Fruit fly (Drosophila melanogaster) whole organism, embryonic: Measurements from ENCODE around the gene Cpr76Bc.

Experiments
- ATbp ChIP-seq: fragments of 200-800 bp; sonication (Bioruptor generic); optimal IDR thresholded peaks from 2 replicates; lab custom pipeline; 2017; ENCODE audit warnings: missing biosample characterization, mild to moderate bottlenecking, missing genetic modification characterization, missing genetic modification reagents
- CG10209 ChIP-seq: fragments of 200-800 bp; sonication (Bioruptor generic); optimal IDR thresholded peaks from 3 replicates; lab custom pipeline; 2017; ENCODE audit warnings: missing biosample characterization, mild to moderate bottlenecking, missing genetic modification characterization, missing genetic modification reagents
- CG10321 ChIP-seq: fragments of 200-800 bp; sonication (Bioruptor generic); IDR thresholded peaks from 2 replicates; pipeline ENCODE4 v1.3.6; 2022; ENCODE audit warnings: missing biosample characterization, missing genetic modification characterization
- CG11247 ChIP-seq: fragments of 200-800 bp; sonication (Bioruptor generic); IDR thresholded peaks from 2 replicates; pipeline ENCODE4 v1.3.6; 2022; ENCODE audit warnings: missing biosample characterization, missing genetic modification characterization
- CG11504 ChIP-seq: fragments of 200-800 bp; sonication (Bioruptor generic); optimal IDR thresholded peaks from 3 replicates; lab custom pipeline; 2019; ENCODE audit warnings: missing biosample characterization, mild to moderate bottlenecking, missing genetic modification characterization, moderate library complexity
- CG12071 ChIP-seq: fragments of 200-800 bp; sonication (Bioruptor generic); optimal IDR thresholded peaks from 3 replicates; lab custom pipeline; 2018; ENCODE audit warnings: missing biosample characterization, mild to moderate bottlenecking, missing genetic modification characterization
- CG12769 ChIP-seq: fragments of 200-800 bp; sonication (Bioruptor generic); optimal IDR thresholded peaks from 2 replicates; lab custom pipeline; 2019; ENCODE audit warnings: missing biosample characterization, mild to moderate bottlenecking, missing genetic modification characterization, moderate library complexity
- CG13123 ChIP-seq: fragments of 200-800 bp; sonication (Bioruptor generic); optimal IDR thresholded peaks from 2 replicates; lab custom pipeline; 2016; ENCODE audit warnings: missing biosample characterization, missing genetic modification characterization
- CG13296 ChIP-seq: fragments of 200-800 bp; sonication (Bioruptor generic); optimal IDR thresholded peaks from 3 replicates; lab custom pipeline; 2018; ENCODE audit warnings: missing biosample characterization, mild to moderate bottlenecking, missing genetic modification characterization
- CG13894 ChIP-seq: fragments of 200-800 bp; sonication (Bioruptor generic); optimal IDR thresholded peaks from 3 replicates; lab custom pipeline; 2018; ENCODE audit warnings: missing biosample characterization, mild to moderate bottlenecking, missing genetic modification characterization, moderate library complexity
- CG15269 ChIP-seq: fragments of 200-800 bp; sonication (Bioruptor generic); optimal IDR thresholded peaks from 2 replicates; lab custom pipeline; 2018; ENCODE audit warnings: missing biosample characterization, mild to moderate bottlenecking, missing genetic modification characterization, moderate library complexity
- CG15514 ChIP-seq: fragments of 200-800 bp; sonication (Bioruptor generic); optimal IDR thresholded peaks from 3 replicates; lab custom pipeline; 2017; ENCODE audit warnings: missing biosample characterization, missing genetic modification characterization, mild to moderate bottlenecking, moderate library complexity, missing genetic modification reagents
- CG17359 ChIP-seq: fragments of 200-800 bp; sonication (Bioruptor generic); optimal IDR thresholded peaks from 3 replicates; lab custom pipeline; 2018; ENCODE audit warnings: missing biosample characterization, mild to moderate bottlenecking, missing genetic modification characterization, moderate library complexity
- CG18599 ChIP-seq: fragments of 200-800 bp; sonication (Bioruptor generic); optimal IDR thresholded peaks from 3 replicates; lab custom pipeline; 2017; ENCODE audit warnings: missing biosample characterization, missing genetic modification characterization, mild to moderate bottlenecking, moderate library complexity, missing genetic modification reagents
- CG2678 ChIP-seq: fragments of 200-800 bp; sonication (Bioruptor generic); optimal IDR thresholded peaks from 3 replicates; lab custom pipeline; 2019; ENCODE audit warnings: missing biosample characterization, mild to moderate bottlenecking, missing genetic modification characterization, moderate library complexity
- CG32532 ChIP-seq: fragments of 200-800 bp; sonication (Bioruptor generic); IDR thresholded peaks from 2 replicates; pipeline ENCODE4 v1.3.6; 2022; ENCODE audit warnings: missing biosample characterization, missing genetic modification characterization
- CG3281 ChIP-seq: fragments of 200-800 bp; sonication (Bioruptor generic); optimal IDR thresholded peaks from 3 replicates; lab custom pipeline; 2017; ENCODE audit warnings: missing biosample characterization, mild to moderate bottlenecking, missing genetic modification characterization
- CG3838 ChIP-seq: fragments of 200-800 bp; sonication (Bioruptor generic); optimal IDR thresholded peaks from 3 replicates; lab custom pipeline; 2016; ENCODE audit warnings: missing biosample characterization, missing genetic modification characterization
- CG4282 ChIP-seq: fragments of 200-800 bp; sonication (Bioruptor generic); optimal IDR thresholded peaks from 2 replicates; lab custom pipeline; 2016; ENCODE audit warnings: missing biosample characterization, missing genetic modification characterization
- CG4854 ChIP-seq: fragments of 200-800 bp; sonication (Bioruptor generic); optimal IDR thresholded peaks from 2 replicates; lab custom pipeline; 2016; ENCODE audit warnings: missing biosample characterization, missing genetic modification characterization, inconsistent platforms
- CG6272 ChIP-seq: fragments of 200-800 bp; sonication (Bioruptor generic); IDR thresholded peaks from 2 replicates; pipeline ENCODE4 v1.3.6; 2022; ENCODE audit warnings: missing biosample characterization, missing genetic modification characterization
- CG6765 ChIP-seq: fragments of 200-800 bp; sonication (Bioruptor generic); optimal IDR thresholded peaks from 3 replicates; lab custom pipeline; 2017; ENCODE audit warnings: missing biosample characterization, mild to moderate bottlenecking, missing genetic modification characterization
- CG7963 ChIP-seq: fragments of 200-800 bp; sonication (Bioruptor generic); IDR thresholded peaks from 3 replicates; pipeline ENCODE4 v1.3.6; 2022; ENCODE audit warnings: missing biosample characterization, missing genetic modification characterization; ENCODE audit not compliant: partially characterized antibody
- CG8089 ChIP-seq: fragments of 200-800 bp; sonication (Bioruptor generic); optimal IDR thresholded peaks from 3 replicates; lab custom pipeline; 2016; ENCODE audit warnings: missing biosample characterization, missing genetic modification characterization
- CG8290 ChIP-seq, 3 experiments: fragments of 200-800 bp; sonication (Bioruptor generic); optimal IDR thresholded peaks; 2 replicates each; lab custom pipeline; 2016 to 2019; ENCODE audit warnings: missing biosample characterization in 3 of 3, missing genetic modification characterization in 3 of 3, mild to moderate bottlenecking in 2 of 3, moderate library complexity in 1 of 3
- Fer1 ChIP-seq: fragments of 200-800 bp; sonication (Bioruptor generic); optimal IDR thresholded peaks from 2 replicates; lab custom pipeline; 2017; ENCODE audit warnings: missing biosample characterization, mild to moderate bottlenecking, missing genetic modification characterization
- Fer2 ChIP-seq: fragments of 200-800 bp; sonication (Bioruptor generic); optimal IDR thresholded peaks from 2 replicates; lab custom pipeline; 2018; ENCODE audit warnings: missing biosample characterization, mild to moderate bottlenecking, missing genetic modification characterization, moderate library complexity
- HmgZ ChIP-seq: fragments of 200-800 bp; sonication (Bioruptor generic); optimal IDR thresholded peaks from 2 replicates; lab custom pipeline; 2018; ENCODE audit warnings: missing biosample characterization, mild to moderate bottlenecking, missing genetic modification characterization
- Hmr ChIP-seq: fragments of 200-800 bp; sonication (Bioruptor generic); optimal IDR thresholded peaks from 3 replicates; lab custom pipeline; 2017; ENCODE audit warnings: mild to moderate bottlenecking, missing biosample characterization, missing genetic modification reagents, missing genetic modification characterization
- Med ChIP-seq: fragments of 200-800 bp; sonication (Bioruptor generic); peaks from one replicate; lab custom pipeline; 2016; ENCODE audit warnings: missing biosample characterization, missing genetic modification characterization, mild to moderate bottlenecking, inconsistent platforms, moderate library complexity
- Meics ChIP-seq: fragments of 200-800 bp; sonication (Bioruptor generic); optimal IDR thresholded peaks from 2 replicates; lab custom pipeline; 2017; ENCODE audit warnings: missing biosample characterization, mild to moderate bottlenecking, missing genetic modification characterization
- Sry-β ChIP-seq: fragments of 200-800 bp; sonication (Bioruptor generic); optimal IDR thresholded peaks from 2 replicates; lab custom pipeline; 2018; ENCODE audit warnings: missing biosample characterization, mild to moderate bottlenecking, missing genetic modification characterization, moderate library complexity
- Taf1 ChIP-seq: fragments of 200-800 bp; sonication (Bioruptor generic); IDR thresholded peaks from 2 replicates; pipeline ENCODE4 v1.3.6; 2022; ENCODE audit warnings: missing biosample characterization, missing genetic modification characterization
- bsh ChIP-seq, 2 experiments: fragments of 200-800 bp; sonication (Bioruptor generic); optimal IDR thresholded peaks; 2 replicates each; lab custom pipeline; 2017 to 2018; ENCODE audit warnings: mild to moderate bottlenecking in 2 of 2, missing biosample characterization in 2 of 2, missing genetic modification characterization in 2 of 2, moderate library complexity in 1 of 2
- gsb ChIP-seq: fragments of 200-800 bp; sonication (Bioruptor generic); IDR thresholded peaks from 2 replicates; pipeline ENCODE4 v1.3.6; 2022; ENCODE audit warnings: missing biosample characterization, missing genetic modification characterization
- jing ChIP-seq: fragments of 200-800 bp; sonication (Bioruptor generic); optimal IDR thresholded peaks from 2 replicates; lab custom pipeline; 2018; ENCODE audit warnings: missing biosample characterization, mild to moderate bottlenecking, missing genetic modification characterization
- kni ChIP-seq: fragments of 200-800 bp; sonication (Bioruptor generic); optimal IDR thresholded peaks from 3 replicates; lab custom pipeline; 2017; ENCODE audit warnings: mild to moderate bottlenecking, missing biosample characterization, missing genetic modification reagents, missing genetic modification characterization
- mam ChIP-seq: fragments of 200-800 bp; sonication (Bioruptor generic); optimal IDR thresholded peaks from 3 replicates; lab custom pipeline; 2016; ENCODE audit warnings: missing biosample characterization, missing genetic modification characterization
- nom ChIP-seq: fragments of 200-800 bp; sonication (Bioruptor generic); optimal IDR thresholded peaks from 2 replicates; lab custom pipeline; 2017; ENCODE audit warnings: missing biosample characterization, missing genetic modification characterization, mild to moderate bottlenecking, moderate library complexity, missing genetic modification reagents
- odd ChIP-seq: fragments of 200-800 bp; sonication (Bioruptor generic); optimal IDR thresholded peaks from 2 replicates; lab custom pipeline; 2017; ENCODE audit warnings: missing biosample characterization, mild to moderate bottlenecking, missing genetic modification characterization
- prd ChIP-seq, 3 experiments: fragments of >200 bp in 2 of 3; fragments of 200-800 bp in 1 of 3; sonication (Bioruptor generic) in 1 of 3; optimal IDR thresholded peaks in 2 of 3; IDR thresholded peaks in 1 of 3; 2 replicates in 2 of 3; 3 replicates in 1 of 3; pipeline versions ENCODE4 v1.3.6 to Lab custom; 2017 to 2022; ENCODE audit warnings: missing biosample characterization in 1 of 3, missing genetic modification characterization in 1 of 3
- sd ChIP-seq: fragments of 200-800 bp; sonication (Bioruptor generic); optimal IDR thresholded peaks from 3 replicates; lab custom pipeline; 2018; ENCODE audit warnings: missing biosample characterization, mild to moderate bottlenecking, missing genetic modification characterization, moderate library complexity
- sob ChIP-seq: fragments of 200-800 bp; sonication (Bioruptor generic); IDR thresholded peaks from 2 replicates; pipeline ENCODE4 v1.3.6; 2022; ENCODE audit warnings: missing biosample characterization, missing genetic modification characterization
- tap ChIP-seq: fragments of 200-800 bp; optimal IDR thresholded peaks from 3 replicates; lab custom pipeline; 2019; ENCODE audit warnings: missing biosample characterization, mild to moderate bottlenecking, missing genetic modification characterization, moderate library complexity

Gene Cpr76Bc

dm6 chr3L:19499334-19499733, 21.4 kb upstream of the Cpr76Bc start:
- no peak for TF ChIP-seq sd
- TF ChIP-seq CG13296 (GFP tag; lab: Kevin White, UChicago): peak; percentile 7
- no peak for TF ChIP-seq jing
- peak; percentile 62 for TF ChIP-seq Med (GFP tag; lab: Kevin White, UChicago)
- peak; percentile 21 for TF ChIP-seq CG12769 (tag; lab: Kevin White, UChicago)
- TF ChIP-seq CG15269 (tag; lab: Kevin White, UChicago): peak; percentile 26
- TF ChIP-seq gsb: 0 out of 2 replicates have a peak, but pooled peaks have one; percentile 21
- TF ChIP-seq CG2678 (tag; lab: Kevin White, UChicago): peak; percentile 40
- no peak for TF ChIP-seq mam (GFP tag; lab: Kevin White, UChicago)
- peak; percentile 2 for TF ChIP-seq Fer1
- TF ChIP-seq CG13894 (tag; lab: Kevin White, UChicago): peak; percentile 11
- no peak for TF ChIP-seq CG8290 (GFP tag; optimal IDR thresholded peaks at IDR 0.05; lab: Kevin White, UChicago)
- TF ChIP-seq CG8290 (tag; optimal IDR thresholded peaks at IDR 0.05; lab: Kevin White, UChicago): peak in 1 of 2 experiments; percentile 27
- peak; percentile 22 for TF ChIP-seq CG3281 (GFP tag; lab: Kevin White, UChicago)

- TF ChIP-seq CG10321 (GFP tag; lab: Robert Waterston, UW): no peak
- no peak for TF ChIP-seq bsh (GFP tag; optimal IDR thresholded peaks at IDR 0.05; lab: Kevin White, UChicago)
- no peak for TF ChIP-seq CG11504
- TF ChIP-seq CG7963 (GFP tag; lab: Robert Waterston, UW): no peak
- TF ChIP-seq CG32532 (GFP tag; lab: Robert Waterston, UW): no peak
- TF ChIP-seq CG4854 (GFP tag; lab: Kevin White, UChicago): no peak
- TF ChIP-seq CG4282 (GFP tag; lab: Kevin White, UChicago): no peak
- no peak for TF ChIP-seq odd (GFP tag; lab: Kevin White, UChicago)
- TF ChIP-seq nom (GFP tag; lab: Kevin White, UChicago): no peak
- TF ChIP-seq CG8089 (GFP tag; lab: Kevin White, UChicago): no peak
- TF ChIP-seq Taf1 (GFP tag; lab: Robert Waterston, UW): no peak
Measured at dm6 chr3L:19500698-19501097, 20.0 kb upstream of the Cpr76Bc start, which contains the start of gene CG9451. TSS of gene CG9451 (minus strand) at chr3L:19500798.

dm6 chr3L:19503770-19504169, 17.0 kb upstream of the Cpr76Bc start, which contains the start of gene CG9452:
TSS of gene CG9452 (minus strand) at chr3L:19503870.
- TF ChIP-seq Fer2 (tag; lab: Kevin White, UChicago) (no peak), Sry-β (GFP tag; lab: Kevin White, UChicago) (no peak), kni (GFP tag; lab: Kevin White, UChicago) (no peak), HmgZ (tag; lab: Kevin White, UChicago) (no peak), CG11247 (no peak)

- TF ChIP-seq CG12769 (tag; lab: Kevin White, UChicago): peak; percentile 0
- TF ChIP-seq CG18599 (GFP tag; lab: Kevin White, UChicago): peak; percentile 64
- TF ChIP-seq ATbp (GFP tag; lab: Kevin White, UChicago): peak; percentile 3
- peak; percentile 29 for TF ChIP-seq Fer1
- no peak for TF ChIP-seq CG13123
- peak; percentile 22 for TF ChIP-seq CG15514 (GFP tag; lab: Kevin White, UChicago)
- no peak for TF ChIP-seq CG17359
- 0 out of 2 replicates have a peak, but pooled peaks have one; percentile 33 for TF ChIP-seq sob
- no peak for TF ChIP-seq prd (optimal IDR thresholded peaks at IDR 0.05; lab: Kevin White, UChicago)
- TF ChIP-seq prd (GFP tag; IDR thresholded peaks at IDR 0.05; lab: Robert Waterston, UW): no peak
- TF ChIP-seq CG6765 (GFP tag; lab: Kevin White, UChicago): no peak
- TF ChIP-seq Meics (GFP tag; lab: Kevin White, UChicago): peak; percentile 2
- peak; percentile 45 for TF ChIP-seq CG12071 (GFP tag; lab: Kevin White, UChicago)
- TF ChIP-seq CG3838 (GFP tag; lab: Kevin White, UChicago): no peak
- no peak for TF ChIP-seq CG6272 (GFP tag; lab: Robert Waterston, UW)
- peak; percentile 23 for TF ChIP-seq CG10209
- TF ChIP-seq Taf1 (GFP tag; lab: Robert Waterston, UW): no peak
- TF ChIP-seq tap (tag; lab: Kevin White, UChicago): no peak
- TF ChIP-seq Hmr (GFP tag; lab: Kevin White, UChicago): peak; percentile 38
Measured at dm6 chr3L:19504719-19505118, 16.0 kb upstream of the Cpr76Bc start.
